Fruit fly (Drosophila melanogaster) whole organism, embryonic: ENCODE measurements around the gene CG31103.

ENCODE experiments used
- Atf3 ChIP-seq: fragments of 200-800 bp; sonication (Bioruptor generic); optimal IDR thresholded peaks from 3 replicates; lab custom pipeline; 2016; ENCODE audit warnings: missing biosample characterization, missing genetic modification characterization
- C15 ChIP-seq: fragments of 200-800 bp; sonication (Bioruptor generic); IDR thresholded peaks from 3 replicates; pipeline ENCODE4 v1.3.6; 2022; ENCODE audit warnings: missing biosample characterization, missing genetic modification characterization
- CG10267 ChIP-seq: fragments of 200-800 bp; sonication (Bioruptor generic); optimal IDR thresholded peaks from 2 replicates; lab custom pipeline; 2018; ENCODE audit warnings: missing biosample characterization, mild to moderate bottlenecking, missing genetic modification characterization, moderate library complexity
- CG10462 ChIP-seq: fragments of 200-800 bp; sonication (Bioruptor generic); optimal IDR thresholded peaks from 2 replicates; lab custom pipeline; 2016; ENCODE audit warnings: missing biosample characterization, missing genetic modification characterization
- CG10959 ChIP-seq: fragments of 200-800 bp; sonication (Bioruptor generic); IDR thresholded peaks from 2 replicates; pipeline ENCODE4 v1.3.6; 2022; ENCODE audit warnings: missing biosample characterization, missing genetic modification characterization
- CG12071 ChIP-seq: fragments of 200-800 bp; sonication (Bioruptor generic); optimal IDR thresholded peaks from 3 replicates; lab custom pipeline; 2018; ENCODE audit warnings: missing biosample characterization, mild to moderate bottlenecking, missing genetic modification characterization
- CG12659 ChIP-seq: fragments of 200-800 bp; sonication (Bioruptor generic); optimal IDR thresholded peaks from 3 replicates; lab custom pipeline; 2017; ENCODE audit warnings: mild to moderate bottlenecking, missing biosample characterization, missing genetic modification reagents, missing genetic modification characterization
- CG13624 ChIP-seq: fragments of 200-800 bp; sonication (Bioruptor generic); optimal IDR thresholded peaks from 2 replicates; lab custom pipeline; 2016; ENCODE audit warnings: missing biosample characterization, missing genetic modification characterization
- CG17359 ChIP-seq: fragments of 200-800 bp; sonication (Bioruptor generic); optimal IDR thresholded peaks from 3 replicates; lab custom pipeline; 2018; ENCODE audit warnings: missing biosample characterization, mild to moderate bottlenecking, missing genetic modification characterization, moderate library complexity
- CG2116 ChIP-seq: fragments of 200-800 bp; sonication (Bioruptor generic); optimal IDR thresholded peaks from 3 replicates; lab custom pipeline; 2018; ENCODE audit warnings: missing biosample characterization, mild to moderate bottlenecking, missing genetic modification characterization
- CG3995 ChIP-seq: fragments of 200-800 bp; sonication (Bioruptor generic); optimal IDR thresholded peaks from 3 replicates; lab custom pipeline; 2016; ENCODE audit warnings: missing biosample characterization, missing genetic modification characterization
- CG5953 ChIP-seq: fragments of 200-800 bp; sonication (Bioruptor generic); IDR thresholded peaks from 2 replicates; pipeline ENCODE4 v1.3.6; 2022; ENCODE audit warnings: missing biosample characterization, missing genetic modification characterization
- CG6854 ChIP-seq: fragments of 200-800 bp; sonication (Bioruptor generic); optimal IDR thresholded peaks from 3 replicates; lab custom pipeline; 2017; ENCODE audit warnings: missing biosample characterization, mild to moderate bottlenecking, missing genetic modification characterization
- CG9932 ChIP-seq: fragments of 200-800 bp; sonication (Bioruptor generic); IDR thresholded peaks from 2 replicates; pipeline ENCODE4 v1.3.6; 2022; ENCODE audit warnings: missing biosample characterization, missing genetic modification characterization
- CHES-1-like ChIP-seq: fragments of 200-800 bp; sonication (Bioruptor generic); optimal IDR thresholded peaks from 2 replicates; lab custom pipeline; 2016; ENCODE audit warnings: missing biosample characterization, missing genetic modification characterization
- Dbx ChIP-seq: fragments of 200-800 bp; sonication (Bioruptor generic); IDR thresholded peaks from 3 replicates; pipeline ENCODE4 v1.3.6; 2022; ENCODE audit warnings: missing biosample characterization, missing genetic modification characterization
- Deaf1 ChIP-seq: fragments of 200-800 bp; optimal IDR thresholded peaks from 3 replicates; lab custom pipeline; 2019; ENCODE audit warnings: missing biosample characterization, mild to moderate bottlenecking, missing genetic modification characterization, moderate library complexity
- Dfd ChIP-seq, 2 experiments: fragments of >200 bp; optimal IDR thresholded peaks; 2 replicates each; lab custom pipeline; 2017; ENCODE audit warnings: missing biosample characterization in 2 of 2, missing genetic modification characterization in 2 of 2
- Ets97D ChIP-seq: fragments of 200-800 bp; sonication (Bioruptor generic); optimal IDR thresholded peaks from 3 replicates; lab custom pipeline; 2016; ENCODE audit warnings: missing biosample characterization, missing genetic modification characterization
- Fer3 ChIP-seq: fragments of 200-800 bp; sonication (Bioruptor generic); optimal IDR thresholded peaks from 2 replicates; lab custom pipeline; 2018; ENCODE audit warnings: missing biosample characterization, mild to moderate bottlenecking, missing genetic modification characterization, moderate library complexity
- Gsc ChIP-seq: fragments of 200-800 bp; sonication (Bioruptor generic); IDR thresholded peaks from 2 replicates; pipeline ENCODE4 v1.3.6; 2022; ENCODE audit warnings: missing biosample characterization, missing genetic modification characterization
- HLH4C ChIP-seq: fragments of 200-800 bp; sonication (Bioruptor generic); IDR thresholded peaks from 3 replicates; pipeline ENCODE4 v1.3.6; 2022; ENCODE audit warnings: missing biosample characterization, missing genetic modification characterization; ENCODE audit not compliant: partially characterized antibody
- HLHmδ ChIP-seq: fragments of 200-800 bp; sonication (Bioruptor generic); optimal IDR thresholded peaks from 2 replicates; lab custom pipeline; 2018; ENCODE audit warnings: missing biosample characterization, mild to moderate bottlenecking, missing genetic modification characterization, moderate library complexity
- Hr78 ChIP-seq, 2 experiments: fragments of 200-800 bp in 1 of 2; fragments of >200 bp in 1 of 2; sonication (Bioruptor generic) in 1 of 2; optimal IDR thresholded peaks; 2 replicates each; lab custom pipeline; 2017 to 2019; ENCODE audit warnings: missing biosample characterization in 2 of 2, missing genetic modification characterization in 2 of 2, mild to moderate bottlenecking in 1 of 2, moderate library complexity in 1 of 2
- Lim3 ChIP-seq: fragments of 200-800 bp; sonication (Bioruptor generic); IDR thresholded peaks from 2 replicates; pipeline ENCODE4 v1.3.6; 2022; ENCODE audit warnings: missing biosample characterization, missing genetic modification characterization
- MBD-R2 ChIP-seq: fragments of 200-800 bp; sonication (Bioruptor generic); IDR thresholded peaks from 2 replicates; pipeline ENCODE4 v1.3.6; 2022; ENCODE audit warnings: missing biosample characterization, missing genetic modification characterization
- Max ChIP-seq: fragments of 200-800 bp; sonication (Bioruptor generic); optimal IDR thresholded peaks from 2 replicates; lab custom pipeline; 2016; ENCODE audit warnings: missing biosample characterization, mild to moderate bottlenecking, missing genetic modification characterization
- Med ChIP-seq: fragments of 200-800 bp; sonication (Bioruptor generic); peaks from one replicate; lab custom pipeline; 2016; ENCODE audit warnings: missing biosample characterization, missing genetic modification characterization, mild to moderate bottlenecking, inconsistent platforms, moderate library complexity
- Rfx ChIP-seq: fragments of 200-800 bp; sonication (Bioruptor generic); IDR thresholded peaks from 2 replicates; pipeline ENCODE4 v1.3.6; 2022; ENCODE audit warnings: missing biosample characterization, missing genetic modification characterization
- Sry-β ChIP-seq: fragments of 200-800 bp; sonication (Bioruptor generic); optimal IDR thresholded peaks from 2 replicates; lab custom pipeline; 2018; ENCODE audit warnings: missing biosample characterization, mild to moderate bottlenecking, missing genetic modification characterization, moderate library complexity
- Sry-δ ChIP-seq: fragments of 200-800 bp; sonication (Bioruptor generic); optimal IDR thresholded peaks from 2 replicates; lab custom pipeline; 2016; ENCODE audit warnings: missing biosample characterization, missing genetic modification characterization
- Tbp ChIP-seq: fragments of >200 bp; optimal IDR thresholded peaks from 2 replicates; lab custom pipeline; 2018; ENCODE audit warnings: missing biosample characterization, missing genetic modification characterization
- amos ChIP-seq: fragments of 200-800 bp; sonication (Bioruptor generic); IDR thresholded peaks from 2 replicates; pipeline ENCODE4 v1.3.6; 2022; ENCODE audit warnings: missing biosample characterization, missing genetic modification characterization; ENCODE audit not compliant: partially characterized antibody
- ato ChIP-seq: fragments of 200-800 bp; sonication (Bioruptor generic); IDR thresholded peaks from 2 replicates; pipeline ENCODE4 v1.3.6; 2022; ENCODE audit warnings: missing biosample characterization, missing genetic modification characterization; ENCODE audit not compliant: partially characterized antibody
- bigmax ChIP-seq: fragments of 200-800 bp; sonication (Bioruptor generic); optimal IDR thresholded peaks from 2 replicates; lab custom pipeline; 2018; ENCODE audit warnings: missing biosample characterization, mild to moderate bottlenecking, missing genetic modification characterization
- cas ChIP-seq: fragments of 200-800 bp; sonication (Bioruptor generic); IDR thresholded peaks from 2 replicates; pipeline ENCODE4 v1.3.6; 2022; ENCODE audit warnings: missing biosample characterization, missing genetic modification characterization
- cwo ChIP-seq: fragments of 200-800 bp; sonication (Bioruptor generic); optimal IDR thresholded peaks from 3 replicates; lab custom pipeline; 2017; ENCODE audit warnings: missing biosample characterization, missing genetic modification characterization, mild to moderate bottlenecking, moderate library complexity, missing genetic modification reagents
- dan ChIP-seq: fragments of 200-800 bp; sonication (Bioruptor generic); IDR thresholded peaks from 2 replicates; pipeline ENCODE4 v1.3.6; 2022; ENCODE audit warnings: missing biosample characterization, missing genetic modification characterization
- disco-r ChIP-seq: fragments of 200-800 bp; sonication (Bioruptor generic); optimal IDR thresholded peaks from 2 replicates; lab custom pipeline; 2016; ENCODE audit warnings: missing biosample characterization, missing genetic modification characterization
- ftz-f1 ChIP-seq: fragments of 200-800 bp; sonication (Bioruptor generic); optimal IDR thresholded peaks from 2 replicates; lab custom pipeline; 2016; ENCODE audit warnings: missing biosample characterization, missing genetic modification characterization
- fu2 ChIP-seq: fragments of 200-800 bp; sonication (Bioruptor generic); optimal IDR thresholded peaks from 2 replicates; lab custom pipeline; 2016; ENCODE audit warnings: missing biosample characterization, missing genetic modification characterization
- grn ChIP-seq: fragments of 200-800 bp; sonication (Bioruptor generic); optimal IDR thresholded peaks from 3 replicates; lab custom pipeline; 2017; ENCODE audit warnings: missing biosample characterization, missing genetic modification characterization
- hb ChIP-seq: fragments of 200-800 bp; sonication (Bioruptor generic); IDR thresholded peaks from 3 replicates; pipeline ENCODE4 v1.3.6; 2022; ENCODE audit warnings: missing biosample characterization, missing genetic modification characterization; ENCODE audit not compliant: partially characterized antibody
- hbn ChIP-seq: fragments of 200-800 bp; sonication (Bioruptor generic); IDR thresholded peaks from 2 replicates; pipeline ENCODE4 v1.3.6; 2022; ENCODE audit warnings: missing biosample characterization, missing genetic modification characterization; ENCODE audit not compliant: partially characterized antibody
- kay ChIP-seq: fragments of 200-800 bp; sonication (Bioruptor generic); optimal IDR thresholded peaks from 2 replicates; lab custom pipeline; 2016; ENCODE audit warnings: missing biosample characterization, missing genetic modification characterization
- maf-S ChIP-seq: fragments of 200-800 bp; sonication (Bioruptor generic); optimal IDR thresholded peaks from 2 replicates; lab custom pipeline; 2016; ENCODE audit warnings: missing biosample characterization, missing genetic modification characterization
- sug ChIP-seq: fragments of 200-800 bp; optimal IDR thresholded peaks from 2 replicates; lab custom pipeline; 2019; ENCODE audit warnings: missing biosample characterization, mild to moderate bottlenecking, missing genetic modification characterization, moderate library complexity
- twi ChIP-seq: fragments of 200-800 bp; optimal IDR thresholded peaks from 2 replicates; lab custom pipeline; 2019; ENCODE audit warnings: missing biosample characterization, mild to moderate bottlenecking, missing genetic modification characterization, moderate library complexity
- zen ChIP-seq: fragments of 200-800 bp; sonication (Bioruptor generic); optimal IDR thresholded peaks from 3 replicates; lab custom pipeline; 2018; ENCODE audit warnings: missing biosample characterization, mild to moderate bottlenecking, missing genetic modification characterization, moderate library complexity
- zf30C ChIP-seq: fragments of 200-800 bp; sonication (Bioruptor generic); optimal IDR thresholded peaks from 3 replicates; lab custom pipeline; 2018; ENCODE audit warnings: missing biosample characterization, mild to moderate bottlenecking, missing genetic modification characterization

CG31103 gene

dm6 chr3R:25265589-25266201 is 46.6 kb downstream of the CG31103 start, which contains the start of the genes GlnRS and RIOK2 (continued):
- TF ChIP-seq MBD-R2 (peak; percentile 98), ato (GFP tag; lab: Robert Waterston, UW) (peak; percentile 90), grn (GFP tag; lab: Kevin White, UChicago) (peak; percentile 7), CG10462 (no peak), Lim3 (GFP tag; lab: Robert Waterston, UW) (no peak), Tbp (GFP tag; lab: Kevin White, UChicago) (peak; percentile 12), hbn (peak; percentile 97), CG10267 (tag; lab: Kevin White, UChicago) (peak; percentile 62), CG12659 (GFP tag; lab: Kevin White, UChicago) (peak; percentile 64), CG10959 (no peak), CG12071 (GFP tag; lab: Kevin White, UChicago) (no peak), cwo (GFP tag; lab: Kevin White, UChicago) (peak; percentile 96), CG13624 (peak; percentile 75), Dfd (GFP tag; optimal IDR thresholded peaks at IDR 0.05; lab: Kevin White, UChicago) (peak in 1 of 2 experiments; percentile 79), amos (GFP tag; lab: Robert Waterston, UW) (peak; percentile 97), CG6854 (GFP tag; lab: Kevin White, UChicago) (no peak), C15 (GFP tag; lab: Robert Waterston, UW) (no peak), CG2116 (GFP tag; lab: Kevin White, UChicago) (peak; percentile 85), Max (peak; percentile 97), dan (no peak), disco-r (GFP tag; lab: Kevin White, UChicago) (no peak), Hr78 (GFP tag; optimal IDR thresholded peaks at IDR 0.05; lab: Kevin White, UChicago) (peak in 1 of 2 experiments; percentile 41), maf-S (no peak), Deaf1 (tag; lab: Kevin White, UChicago) (no peak), Sry-δ (GFP tag; lab: Kevin White, UChicago) (peak; percentile 84), kay (peak; percentile 68), CG17359 (no peak), bigmax (GFP tag; lab: Kevin White, UChicago) (peak; percentile 55), cas (GFP tag; lab: Robert Waterston, UW) (0 out of 2 replicates have a peak, but pooled peaks have one; percentile 13), CHES-1-like (GFP tag; lab: Kevin White, UChicago) (peak; percentile 64), CG9932 (GFP tag; lab: Robert Waterston, UW) (peak; percentile 49; the same call in 1 of the 2 replicates), CG3995 (GFP tag; lab: Kevin White, UChicago) (peak; percentile 50), Atf3 (GFP tag; lab: Kevin White, UChicago) (peak; percentile 5), Fer3 (tag; lab: Kevin White, UChicago) (no peak), fu2 (GFP tag; lab: Kevin White, UChicago) (no peak), HLH4C (GFP tag; lab: Robert Waterston, UW) (peak; percentile 92), zf30C (GFP tag; lab: Kevin White, UChicago) (no peak), Med (peak; percentile 78), sug (tag; lab: Kevin White, UChicago) (peak; percentile 56), Gsc (GFP tag; lab: Robert Waterston, UW) (no peak), ftz-f1 (GFP tag; lab: Kevin White, UChicago) (no peak), twi (tag; lab: Kevin White, UChicago) (peak; percentile 28), Dbx (GFP tag; lab: Robert Waterston, UW) (peak; percentile 60; the same call in 2 of the 3 replicates), Rfx (GFP tag; lab: Robert Waterston, UW) (peak; percentile 52), hb (GFP tag; lab: Robert Waterston, UW) (peak; percentile 93), Sry-β (GFP tag; lab: Kevin White, UChicago) (peak; percentile 67), zen (tag; lab: Kevin White, UChicago) (peak; percentile 41), Ets97D (GFP tag; lab: Kevin White, UChicago) (peak; percentile 85), CG5953 (GFP tag; lab: Robert Waterston, UW) (no peak), HLHmδ (GFP tag; lab: Kevin White, UChicago) (no peak)
